Fruit fly (Drosophila melanogaster) Kc167 (cell line): ENCODE measurements around the gene CG6067.

Experiments
- Myc ChIP-seq: fragments of >200 bp; optimal IDR thresholded peaks from 2 replicates; lab custom pipeline; 2017; ENCODE audit warnings: missing external identifiers
- Sin3A ChIP-seq: fragments of >200 bp; optimal IDR thresholded peaks from 2 replicates; lab custom pipeline; 2018; ENCODE audit warnings: missing external identifiers
- h ChIP-seq: fragments of >200 bp; optimal IDR thresholded peaks from 3 replicates; lab custom pipeline; 2018; ENCODE audit warnings: missing external identifiers
- insv ChIP-seq: fragments of >200 bp; optimal IDR thresholded peaks from 3 replicates; lab custom pipeline; 2018; ENCODE audit warnings: missing external identifiers
- psq ChIP-seq: fragments of >200 bp; optimal IDR thresholded peaks from 2 replicates; lab custom pipeline; 2017; ENCODE audit warnings: missing external identifiers
- ttk ChIP-seq: sonication (Bioruptor generic); optimal IDR thresholded peaks from 2 replicates; lab custom pipeline; 2017; ENCODE audit warnings: missing external identifiers

- TF ChIP-seq ttk (lab: Kevin White, UChicago), result no peak
- TF ChIP-seq h (lab: Kevin White, UChicago), result no peak
- TF ChIP-seq Sin3A (lab: Kevin White, UChicago), result no peak
- TF ChIP-seq psq (lab: Kevin White, UChicago), result no peak
- no peak for TF ChIP-seq Myc (lab: Kevin White, UChicago)
- no peak for TF ChIP-seq insv (lab: Kevin White, UChicago)
Observed at dm6 chrX:5924378-5924777, 31.1 kb upstream of the CG6067 start.
